Worm (Caenorhabditis elegans) whole organism, young adult: ENCODE results near the gene F42A9.11.

Experiments used
- B0261.1 ChIP-seq: sonication (generic microtip); optimal IDR thresholded peaks from 2 replicates; lab custom pipeline; 2016; ENCODE audit warnings: mild to moderate bottlenecking, missing genetic modification characterization, moderate library complexity, missing compliant biosample characterization
- F33H1.4 ChIP-seq: fragments of 200-800 bp; sonication (Bioruptor generic); IDR thresholded peaks from 2 replicates; pipeline ENCODE4 v1.3.6; 2022; ENCODE audit warnings: missing genetic modification reagents, missing genetic modification characterization, missing compliant biosample characterization
- F57A8.1 ChIP-seq: fragments of 200-800 bp; sonication (Bioruptor generic); optimal IDR thresholded peaks from 2 replicates; lab custom pipeline; 2018; ENCODE audit warnings: mild to moderate bottlenecking, missing genetic modification characterization, moderate library complexity, missing compliant biosample characterization
- Y56A3A.18 ChIP-seq: fragments of 200-800 bp; sonication (Bioruptor generic); IDR thresholded peaks from 2 replicates; pipeline ENCODE4 v1.3.6; 2022; ENCODE audit warnings: missing genetic modification reagents, missing genetic modification characterization, missing compliant biosample characterization
- Y79H2A.3 ChIP-seq: fragments of 200-800 bp; sonication (Bioruptor generic); conservative IDR thresholded peaks from 2 replicates; pipeline ENCODE4 v1.3.6; 2022; ENCODE audit warnings: missing genetic modification reagents, missing genetic modification characterization, missing compliant biosample characterization
- attf-3 ChIP-seq: fragments of 200-800 bp; sonication (Bioruptor generic); conservative IDR thresholded peaks from 2 replicates; pipeline ENCODE4 v1.3.6; 2022; ENCODE audit warnings: missing genetic modification reagents, missing genetic modification characterization, missing compliant biosample characterization
- bed-1 ChIP-seq: fragments of 200-800 bp; sonication (Bioruptor generic); IDR thresholded peaks from 2 replicates; pipeline ENCODE4 v1.3.6; 2022; ENCODE audit warnings: missing genetic modification reagents, missing genetic modification characterization, missing compliant biosample characterization
- cebp-1 ChIP-seq, 2 experiments: fragments of 200-800 bp in 1 of 2; sonication (Bioruptor generic) in 1 of 2; sonication (generic microtip) in 1 of 2; IDR thresholded peaks in 1 of 2; optimal IDR thresholded peaks in 1 of 2; 2 replicates each; pipeline versions ENCODE4 v1.3.6 to Lab custom; 2017 to 2022; ENCODE audit warnings: missing compliant biosample characterization in 2 of 2, missing genetic modification characterization in 2 of 2, mild to moderate bottlenecking in 1 of 2, missing genetic modification reagents in 1 of 2, moderate library complexity in 1 of 2
- cebp-2 ChIP-seq: fragments of 200-800 bp; sonication (Bioruptor generic); IDR thresholded peaks from 2 replicates; pipeline ENCODE4 v1.3.6; 2022; ENCODE audit warnings: missing genetic modification characterization, missing compliant biosample characterization
- ceh-79 ChIP-seq: sonication (generic microtip); optimal IDR thresholded peaks from 2 replicates; lab custom pipeline; 2017; ENCODE audit warnings: mild to moderate bottlenecking, missing genetic modification characterization, missing compliant biosample characterization
- ceh-91 ChIP-seq: fragments of 200-800 bp; sonication (Bioruptor generic); IDR thresholded peaks from 2 replicates; pipeline ENCODE4 v1.3.6; 2022; ENCODE audit warnings: missing genetic modification reagents, missing genetic modification characterization, missing compliant biosample characterization
- dpl-1 ChIP-seq: fragments of 150-350 bp; optimal IDR thresholded peaks from 2 replicates; lab custom pipeline; 2014; ENCODE audit warnings: missing biosample characterization, missing genetic modification reagents, missing genetic modification characterization
- egrh-3 ChIP-seq: fragments of 200-800 bp; sonication (Bioruptor generic); IDR thresholded peaks from 2 replicates; pipeline ENCODE4 v1.3.6; 2022; ENCODE audit warnings: missing genetic modification reagents, missing genetic modification characterization, missing compliant biosample characterization
- fkh-3 ChIP-seq: sonication (generic microtip); optimal IDR thresholded peaks from 2 replicates; lab custom pipeline; 2016; ENCODE audit warnings: mild to moderate bottlenecking, missing genetic modification characterization, missing compliant biosample characterization
- hlh-26 ChIP-seq: fragments of 200-800 bp; sonication (Bioruptor generic); conservative IDR thresholded peaks from 2 replicates; pipeline ENCODE4 v1.3.6; 2022; ENCODE audit warnings: missing genetic modification reagents, missing genetic modification characterization, missing compliant biosample characterization
- hmg-1.2 ChIP-seq: fragments of 200-800 bp; sonication (Bioruptor generic); IDR thresholded peaks from 2 replicates; pipeline ENCODE4 v1.3.6; 2022; ENCODE audit warnings: missing genetic modification reagents, missing genetic modification characterization, missing compliant biosample characterization
- lag-1 ChIP-seq: fragments of 200-800 bp; sonication (Bioruptor generic); IDR thresholded peaks from 2 replicates; pipeline ENCODE4 v1.3.6; 2022; ENCODE audit warnings: missing genetic modification reagents, missing genetic modification characterization, missing compliant biosample characterization
- lin-40 ChIP-seq: sonication (generic microtip); optimal IDR thresholded peaks from 2 replicates; lab custom pipeline; 2016; ENCODE audit warnings: missing genetic modification characterization, mild to moderate bottlenecking, missing compliant biosample characterization, missing genotype, missing genetic modification reagents
- lsy-27 ChIP-seq: sonication (generic microtip); optimal IDR thresholded peaks from 2 replicates; lab custom pipeline; 2017; ENCODE audit warnings: missing genetic modification characterization, mild to moderate bottlenecking, missing compliant biosample characterization, antibody characterized with exemption, missing genotype, borderline replicate concordance; ENCODE audit not compliant: insufficient read depth
- madf-10 ChIP-seq: sonication (generic microtip); optimal IDR thresholded peaks from 2 replicates; lab custom pipeline; 2016; ENCODE audit warnings: mild to moderate bottlenecking, missing genetic modification characterization, missing compliant biosample characterization
- madf-3 ChIP-seq: fragments of 200-800 bp; sonication (Bioruptor generic); IDR thresholded peaks from 2 replicates; pipeline ENCODE4 v1.3.6; 2022; ENCODE audit warnings: missing genetic modification reagents, missing genetic modification characterization, missing compliant biosample characterization
- madf-8 ChIP-seq: fragments of 200-800 bp; sonication (Bioruptor generic); conservative IDR thresholded peaks from 2 replicates; pipeline ENCODE4 v1.3.6; 2022; ENCODE audit warnings: missing genetic modification reagents, missing genetic modification characterization, missing compliant biosample characterization
- mes-4 ChIP-seq: sonication (generic microtip); optimal IDR thresholded peaks from 2 replicates; lab custom pipeline; 2016; ENCODE audit warnings: missing genotype, missing genetic modification characterization, missing compliant biosample characterization
- nfya-2 ChIP-seq: fragments of 200-800 bp; sonication (Bioruptor generic); IDR thresholded peaks from 2 replicates; pipeline ENCODE4 v1.3.6; 2022; ENCODE audit warnings: missing genetic modification reagents, missing genetic modification characterization, missing compliant biosample characterization
- nhr-120 ChIP-seq: fragments of 200-800 bp; sonication (Bioruptor generic); IDR thresholded peaks from 2 replicates; pipeline ENCODE4 v1.3.6; 2022; ENCODE audit warnings: missing genetic modification characterization, missing compliant biosample characterization
- nhr-90 ChIP-seq: sonication (generic microtip); optimal IDR thresholded peaks from 2 replicates; lab custom pipeline; 2016; ENCODE audit warnings: missing genotype, mild to moderate bottlenecking, missing genetic modification characterization, missing compliant biosample characterization
- rpc-1 ChIP-seq, 2 experiments: fragments of 150-350 bp in 1 of 2; sonication (generic microtip) in 1 of 2; optimal IDR thresholded peaks; 2 replicates each; lab custom pipeline; 2014 to 2018; ENCODE audit warnings: missing biosample characterization in 1 of 2, missing genetic modification characterization in 1 of 2, missing genetic modification reagents in 1 of 2, missing genotype in 1 of 2
- sea-2 ChIP-seq: fragments of 200-800 bp; sonication (Bioruptor generic); IDR thresholded peaks from 2 replicates; pipeline ENCODE4 v1.3.6; 2022; ENCODE audit warnings: missing genetic modification characterization, missing compliant biosample characterization
- snpc-4 ChIP-seq, 5 experiments: fragments of 150-350 bp in 1 of 5; sonication (generic microtip) in 4 of 5; optimal IDR thresholded peaks; 2 replicates each; lab custom pipeline; 2014 to 2018; ENCODE audit warnings: missing genetic modification characterization in 5 of 5, missing biosample characterization in 3 of 5, antibody characterized with exemption in 2 of 5, mild to moderate bottlenecking in 2 of 5, missing compliant biosample characterization in 2 of 5, missing genotype in 2 of 5, moderate library complexity in 2 of 5, missing genetic modification reagents in 1 of 5
- tbx-9 ChIP-seq: sonication (generic microtip); optimal IDR thresholded peaks from 2 replicates; lab custom pipeline; 2016; ENCODE audit warnings: borderline replicate concordance, missing genetic modification characterization, inconsistent platforms, missing compliant biosample characterization
- ztf-25 ChIP-seq: fragments of 200-800 bp; sonication (Bioruptor generic); IDR thresholded peaks from 2 replicates; pipeline ENCODE4 v1.3.6; 2022; ENCODE audit warnings: missing genetic modification reagents, missing genetic modification characterization, missing compliant biosample characterization

F42A9.11 gene

ce11 chrIV:8654115-8654628 lies 26.7 kb downstream of the F42A9.11 start, which contains the start of gene C49C8.1:
TSS of gene C49C8.1 (plus strand) at chrIV:8654578.
- TF ChIP-seq mes-4 (tag; lab: Kevin White, UChicago) (no peak), lsy-27 (no peak), snpc-4 (GFP tag; optimal IDR thresholded peaks at IDR 0.05; lab: Kevin White, UChicago) (no peak), snpc-4 (tag; optimal IDR thresholded peaks at IDR 0.05; lab: Kevin White, UChicago) (no peak), nhr-120 (no peak), cebp-2 (GFP tag; lab: Robert Waterston, UW) (no peak), ztf-25 (GFP tag; lab: Robert Waterston, UW) (no peak), hlh-26 (GFP tag; lab: Robert Waterston, UW) (no peak), nhr-90 (tag; lab: Kevin White, UChicago) (no peak), tbx-9 (tag; lab: Kevin White, UChicago) (no peak), nfya-2 (no peak)
- TF ChIP-seq, all 124 proteins: peak for 0

- TF ChIP-seq Y79H2A.3 (GFP tag; lab: Robert Waterston, UW) (no peak), hmg-1.2 (no peak), F33H1.4 (GFP tag; lab: Robert Waterston, UW) (no peak), lin-40 (tag; lab: Kevin White, UChicago) (no peak), cebp-1 (GFP tag; IDR thresholded peaks at IDR 0.05; lab: Robert Waterston, UW) (no peak), cebp-1 (tag; optimal IDR thresholded peaks at IDR 0.05; lab: Kevin White, UChicago) (no peak), mes-4 (tag; lab: Kevin White, UChicago) (no peak), dpl-1 (GFP tag; lab: Kevin White, UChicago) (no peak), bed-1 (GFP tag; lab: Robert Waterston, UW) (no peak), sea-2 (GFP tag; lab: Robert Waterston, UW) (no peak), ceh-79 (tag; lab: Kevin White, UChicago) (no peak), fkh-3 (tag; lab: Kevin White, UChicago) (no peak), madf-3 (GFP tag; lab: Robert Waterston, UW) (no peak), F57A8.1 (GFP tag; lab: Kevin White, UChicago) (no peak), ceh-91 (GFP tag; lab: Robert Waterston, UW) (no peak), lag-1 (GFP tag; lab: Robert Waterston, UW) (no peak), madf-10 (no peak), B0261.1 (tag; lab: Kevin White, UChicago) (no peak), madf-8 (GFP tag; lab: Robert Waterston, UW) (no peak), rpc-1 (optimal IDR thresholded peaks at IDR 0.05; lab: Kevin White, UChicago) (no peak), rpc-1 (tag; optimal IDR thresholded peaks at IDR 0.05; lab: Kevin White, UChicago) (no peak)
Observed at ce11 chrIV:8658122-8658521, 30.7 kb downstream of the F42A9.11 start, which contains the start of gene C49C8.6. TSS of gene C49C8.6 (minus strand) at chrIV:8658222.

ce11 chrIV:8665778-8666177 lies 38.3 kb downstream of the F42A9.11 start:
- TF ChIP-seq Y56A3A.18 (GFP tag; lab: Robert Waterston, UW) (no peak), attf-3 (peak; percentile 94)

ce11 chrIV:8667155-8667554 lies 39.7 kb downstream of the F42A9.11 start:
- peak; percentile 63; the same call in 1 of the 2 replicates for TF ChIP-seq egrh-3 (GFP tag; lab: Robert Waterston, UW)
